Worm (Caenorhabditis elegans): ENCODE data around the gene nxf-1.

Gene nxf-1

ce11 chrV:14393504-14393903 is 21.3 kb downstream of the nxf-1 start, which contains the start of gene C15H11.1:
C15H11.1 (plus strand) TSS chrV:14393804.
- TF ChIP-seq pha-4 (tag; optimal IDR thresholded peaks at IDR 0.05) (no peak), elt-4 (tag; optimal IDR thresholded peaks at IDR 0.05) (no peak), ceh-34 (tag; optimal IDR thresholded peaks at IDR 0.05) (no peak), mec-3 (tag; optimal IDR thresholded peaks at IDR 0.05; ENCODE audit: borderline replicate concordance) (no peak), ztf-16 (tag; optimal IDR thresholded peaks at IDR 0.05) (no peak), ceh-19 (GFP tag; optimal IDR thresholded peaks at IDR 0.05) (no peak), ceh-2 (tag; optimal IDR thresholded peaks at IDR 0.05) (no peak), T23F11.4 (GFP tag; optimal IDR thresholded peaks at IDR 0.05) (no peak), zip-5 (tag; optimal IDR thresholded peaks at IDR 0.05) (no peak), dve-1 (tag; optimal IDR thresholded peaks at IDR 0.05) (no peak), pax-1 (tag; optimal IDR thresholded peaks at IDR 0.05) (no peak), ceh-14 (tag; optimal IDR thresholded peaks at IDR 0.05) (no peak), ttx-3 (tag; optimal IDR thresholded peaks at IDR 0.05) (no peak), ceh-30 (tag; optimal IDR thresholded peaks at IDR 0.05) (no peak), odd-2 (tag; optimal IDR thresholded peaks at IDR 0.05) (no peak), K09A11.1 (tag; optimal IDR thresholded peaks at IDR 0.05; ENCODE audit: insufficient read depth) (no peak), ets-4 (tag; optimal IDR thresholded peaks at IDR 0.05) (no peak), eyg-1 (tag; optimal IDR thresholded peaks at IDR 0.05) (no peak), fkh-6 (tag; optimal IDR thresholded peaks at IDR 0.05) (no peak), elt-2 (tag; optimal IDR thresholded peaks at IDR 0.05) (no peak)

- TF ChIP-seq ceh-22 (tag; optimal IDR thresholded peaks at IDR 0.05): no peak
- TF ChIP-seq ceh-14 (tag; optimal IDR thresholded peaks at IDR 0.05): no peak
- TF ChIP-seq npax-4 (tag; optimal IDR thresholded peaks at IDR 0.05): no peak
- TF ChIP-seq unc-42 (tag; optimal IDR thresholded peaks at IDR 0.05): no peak
- no peak for TF ChIP-seq tbx-7 (tag; optimal IDR thresholded peaks at IDR 0.05)
- no peak for TF ChIP-seq sdc-2 (tag; optimal IDR thresholded peaks at IDR 0.05)
- TF ChIP-seq ceh-48 (tag; optimal IDR thresholded peaks at IDR 0.05): no peak
- no peak for TF ChIP-seq ref-2 (tag; optimal IDR thresholded peaks at IDR 0.05)
- no peak for TF ChIP-seq dve-1 (tag; optimal IDR thresholded peaks at IDR 0.05)
- no peak for TF ChIP-seq rnt-1 (tag; optimal IDR thresholded peaks at IDR 0.05)
- no peak for TF ChIP-seq gmeb-2 (tag; optimal IDR thresholded peaks at IDR 0.05)
- TF ChIP-seq ceh-30 (tag; optimal IDR thresholded peaks at IDR 0.05): no peak
- no peak for TF ChIP-seq dmd-4 (tag; optimal IDR thresholded peaks at IDR 0.05; ENCODE audit: borderline replicate concordance)
Measured at ce11 chrV:14391830-14392229, 23.0 kb downstream of the nxf-1 start, which contains the start of gene C15H11.10. C15H11.10 (plus strand) TSS chrV:14392130.

- TF ChIP-seq ref-2 (tag; optimal IDR thresholded peaks at IDR 0.05) (no peak), ets-4 (tag; optimal IDR thresholded peaks at IDR 0.05) (no peak), ceh-48 (tag; optimal IDR thresholded peaks at IDR 0.05) (no peak), ceh-18 (tag; optimal IDR thresholded peaks at IDR 0.05) (no peak), pros-1 (tag; optimal IDR thresholded peaks at IDR 0.05) (no peak), T23F11.4 (GFP tag; optimal IDR thresholded peaks at IDR 0.05) (no peak), sox-2 (GFP tag; IDR thresholded peaks at IDR 0.05) (no peak), ceh-14 (tag; optimal IDR thresholded peaks at IDR 0.05) (no peak), fkh-10 (GFP tag; optimal IDR thresholded peaks at IDR 0.05) (no peak), fkh-6 (tag; optimal IDR thresholded peaks at IDR 0.05) (no peak), K09A11.1 (tag; optimal IDR thresholded peaks at IDR 0.05; ENCODE audit: insufficient read depth) (no peak), ama-1 (optimal IDR thresholded peaks at IDR 0.05) (no peak), npax-4 (tag; optimal IDR thresholded peaks at IDR 0.05) (no peak), odd-2 (tag; optimal IDR thresholded peaks at IDR 0.05) (no peak), Y22D7AL.16 (tag; optimal IDR thresholded peaks at IDR 0.05) (no peak), ceh-9 (tag; optimal IDR thresholded peaks at IDR 0.05) (no peak), hlh-15 (tag; optimal IDR thresholded peaks at IDR 0.05) (no peak), unc-86 (tag; optimal IDR thresholded peaks at IDR 0.05) (no peak), unc-3 (GFP tag; conservative IDR thresholded peaks at IDR 0.05) (no peak), unc-3 (tag; optimal IDR thresholded peaks at IDR 0.05) (no peak)
Measured at ce11 chrV:14380242-14380641, 34.6 kb downstream of the nxf-1 start.

All from whole organism, late embryonic.